Fruit fly (Drosophila melanogaster) whole organism, embryonic: Measurements from ENCODE around the gene CG5139.

Source experiments
- ATbp ChIP-seq: fragments of 200-800 bp; sonication (Bioruptor generic); optimal IDR thresholded peaks from 2 replicates; lab custom pipeline; 2017; ENCODE audit warnings: missing biosample characterization, mild to moderate bottlenecking, missing genetic modification characterization, missing genetic modification reagents
- BtbVII ChIP-seq: fragments of 200-800 bp; sonication (Bioruptor generic); optimal IDR thresholded peaks from 3 replicates; lab custom pipeline; 2017; ENCODE audit warnings: missing biosample characterization, mild to moderate bottlenecking, missing genetic modification characterization
- CG10209 ChIP-seq: fragments of 200-800 bp; sonication (Bioruptor generic); optimal IDR thresholded peaks from 3 replicates; lab custom pipeline; 2017; ENCODE audit warnings: missing biosample characterization, mild to moderate bottlenecking, missing genetic modification characterization, missing genetic modification reagents
- CG10267 ChIP-seq: fragments of 200-800 bp; sonication (Bioruptor generic); optimal IDR thresholded peaks from 2 replicates; lab custom pipeline; 2018; ENCODE audit warnings: missing biosample characterization, mild to moderate bottlenecking, missing genetic modification characterization, moderate library complexity
- CG12219 ChIP-seq: fragments of 200-800 bp; sonication (Bioruptor generic); optimal IDR thresholded peaks from 3 replicates; lab custom pipeline; 2018; ENCODE audit warnings: missing biosample characterization, mild to moderate bottlenecking, missing genetic modification characterization
- CG12744 ChIP-seq: fragments of 200-800 bp; sonication (Bioruptor generic); optimal IDR thresholded peaks from 2 replicates; lab custom pipeline; 2016; ENCODE audit warnings: missing biosample characterization, missing genetic modification characterization
- CG15269 ChIP-seq: fragments of 200-800 bp; sonication (Bioruptor generic); optimal IDR thresholded peaks from 2 replicates; lab custom pipeline; 2018; ENCODE audit warnings: missing biosample characterization, mild to moderate bottlenecking, missing genetic modification characterization, moderate library complexity
- CG17829 ChIP-seq: fragments of 200-800 bp; optimal IDR thresholded peaks from 2 replicates; lab custom pipeline; 2019; ENCODE audit warnings: missing biosample characterization, mild to moderate bottlenecking, missing genetic modification characterization, moderate library complexity
- CG1792 ChIP-seq: fragments of 200-800 bp; sonication (Bioruptor generic); optimal IDR thresholded peaks from 2 replicates; lab custom pipeline; 2016; ENCODE audit warnings: missing biosample characterization, missing genetic modification characterization
- CG2678 ChIP-seq: fragments of 200-800 bp; sonication (Bioruptor generic); optimal IDR thresholded peaks from 3 replicates; lab custom pipeline; 2019; ENCODE audit warnings: missing biosample characterization, mild to moderate bottlenecking, missing genetic modification characterization, moderate library complexity
- CG3065 ChIP-seq: fragments of 200-800 bp; sonication (Bioruptor generic); optimal IDR thresholded peaks from 2 replicates; lab custom pipeline; 2016; ENCODE audit warnings: missing biosample characterization, missing genetic modification characterization
- CG32532 ChIP-seq: fragments of 200-800 bp; sonication (Bioruptor generic); IDR thresholded peaks from 2 replicates; pipeline ENCODE4 v1.3.6; 2022; ENCODE audit warnings: missing biosample characterization, missing genetic modification characterization
- CG34376 ChIP-seq: fragments of 200-800 bp; sonication (Bioruptor generic); optimal IDR thresholded peaks from 2 replicates; lab custom pipeline; 2018; ENCODE audit warnings: missing biosample characterization, mild to moderate bottlenecking, missing genetic modification characterization
- CG3838 ChIP-seq: fragments of 200-800 bp; sonication (Bioruptor generic); optimal IDR thresholded peaks from 3 replicates; lab custom pipeline; 2016; ENCODE audit warnings: missing biosample characterization, missing genetic modification characterization
- CG7372 ChIP-seq: fragments of 200-800 bp; sonication (Bioruptor generic); IDR thresholded peaks from 2 replicates; pipeline ENCODE4 v1.3.6; 2022; ENCODE audit warnings: missing biosample characterization, missing genetic modification characterization
- CG7786 ChIP-seq: fragments of 200-800 bp; sonication (Bioruptor generic); optimal IDR thresholded peaks from 2 replicates; lab custom pipeline; 2016; ENCODE audit warnings: missing biosample characterization, missing genetic modification characterization
- CG8281 ChIP-seq: fragments of 200-800 bp; sonication (Bioruptor generic); optimal IDR thresholded peaks from 2 replicates; lab custom pipeline; 2018; ENCODE audit warnings: missing biosample characterization, mild to moderate bottlenecking, missing genetic modification characterization, moderate library complexity
- CG8359 ChIP-seq: fragments of 200-800 bp; sonication (Bioruptor generic); optimal IDR thresholded peaks from 2 replicates; lab custom pipeline; 2017; ENCODE audit warnings: missing biosample characterization, mild to moderate bottlenecking, missing genetic modification characterization, borderline replicate concordance
- CG8765 ChIP-seq: fragments of 200-800 bp; sonication (Bioruptor generic); IDR thresholded peaks from 2 replicates; pipeline ENCODE4 v1.3.6; 2022; ENCODE audit warnings: missing biosample characterization, missing genetic modification characterization
- CG9876 ChIP-seq: fragments of 200-800 bp; sonication (Bioruptor generic); optimal IDR thresholded peaks from 2 replicates; lab custom pipeline; 2016; ENCODE audit warnings: missing biosample characterization, missing genetic modification characterization
- Dp ChIP-seq: fragments of 200-800 bp; sonication (Bioruptor generic); optimal IDR thresholded peaks from 2 replicates; lab custom pipeline; 2018; ENCODE audit warnings: missing biosample characterization, mild to moderate bottlenecking, missing genetic modification characterization, moderate library complexity
- Ets65A ChIP-seq: fragments of 200-800 bp; sonication (Bioruptor generic); peaks from one replicate; lab custom pipeline; 2016; ENCODE audit warnings: missing biosample characterization, missing genetic modification characterization
- GATAe ChIP-seq: fragments of 200-800 bp; sonication (Bioruptor generic); conservative IDR thresholded peaks from 2 replicates; pipeline ENCODE4 v1.3.6; 2022; ENCODE audit warnings: missing biosample characterization, missing genetic modification characterization
- Gug ChIP-seq: fragments of 200-800 bp; sonication (Bioruptor generic); IDR thresholded peaks from 4 replicates; pipeline ENCODE4 v1.3.6; 2022; ENCODE audit warnings: missing biosample characterization, missing genetic modification characterization
- Kr ChIP-seq: fragments of 200-800 bp; sonication (Bioruptor generic); optimal IDR thresholded peaks from 2 replicates; lab custom pipeline; 2017; ENCODE audit warnings: missing biosample characterization, mild to moderate bottlenecking, missing genetic modification characterization
- Lim3 ChIP-seq: fragments of 200-800 bp; sonication (Bioruptor generic); IDR thresholded peaks from 2 replicates; pipeline ENCODE4 v1.3.6; 2022; ENCODE audit warnings: missing biosample characterization, missing genetic modification characterization
- Med ChIP-seq: fragments of 200-800 bp; sonication (Bioruptor generic); peaks from one replicate; lab custom pipeline; 2016; ENCODE audit warnings: missing biosample characterization, missing genetic modification characterization, mild to moderate bottlenecking, inconsistent platforms, moderate library complexity
- NC2α ChIP-seq: fragments of 200-800 bp; sonication (Bioruptor generic); optimal IDR thresholded peaks from 2 replicates; lab custom pipeline; 2016; ENCODE audit warnings: missing biosample characterization, missing genetic modification characterization
- NfI ChIP-seq: fragments of 200-800 bp; sonication (Bioruptor generic); optimal IDR thresholded peaks from 3 replicates; lab custom pipeline; 2018; ENCODE audit warnings: missing biosample characterization, mild to moderate bottlenecking, missing genetic modification characterization, moderate library complexity
- Pdp1 ChIP-seq, 2 experiments: fragments of 200-800 bp; sonication (Bioruptor generic); optimal IDR thresholded peaks; 3 replicates each; lab custom pipeline; 2016; ENCODE audit warnings: missing biosample characterization in 2 of 2, missing genetic modification characterization in 2 of 2, mild to moderate bottlenecking in 1 of 2, moderate library complexity in 1 of 2
- Scr ChIP-seq: fragments of 200-800 bp; sonication (Bioruptor generic); IDR thresholded peaks from 2 replicates; pipeline ENCODE4 v1.3.6; 2022; ENCODE audit warnings: missing biosample characterization, missing genetic modification characterization; ENCODE audit not compliant: partially characterized antibody
- Spps ChIP-seq: fragments of 200-800 bp; sonication (Bioruptor generic); optimal IDR thresholded peaks from 2 replicates; lab custom pipeline; 2018; ENCODE audit warnings: missing biosample characterization, mild to moderate bottlenecking, missing genetic modification characterization
- ato ChIP-seq: fragments of 200-800 bp; sonication (Bioruptor generic); IDR thresholded peaks from 2 replicates; pipeline ENCODE4 v1.3.6; 2022; ENCODE audit warnings: missing biosample characterization, missing genetic modification characterization; ENCODE audit not compliant: partially characterized antibody
- disco-r ChIP-seq: fragments of 200-800 bp; sonication (Bioruptor generic); optimal IDR thresholded peaks from 2 replicates; lab custom pipeline; 2016; ENCODE audit warnings: missing biosample characterization, missing genetic modification characterization
- exex ChIP-seq: fragments of 200-800 bp; sonication (Bioruptor generic); optimal IDR thresholded peaks from 4 replicates; lab custom pipeline; 2018; ENCODE audit warnings: missing biosample characterization, mild to moderate bottlenecking, missing genetic modification characterization, moderate library complexity
- grn ChIP-seq: fragments of 200-800 bp; sonication (Bioruptor generic); optimal IDR thresholded peaks from 3 replicates; lab custom pipeline; 2017; ENCODE audit warnings: missing biosample characterization, missing genetic modification characterization
- hb ChIP-seq: fragments of 200-800 bp; sonication (Bioruptor generic); IDR thresholded peaks from 3 replicates; pipeline ENCODE4 v1.3.6; 2022; ENCODE audit warnings: missing biosample characterization, missing genetic modification characterization; ENCODE audit not compliant: partially characterized antibody
- kni ChIP-seq: fragments of 200-800 bp; sonication (Bioruptor generic); optimal IDR thresholded peaks from 3 replicates; lab custom pipeline; 2017; ENCODE audit warnings: mild to moderate bottlenecking, missing biosample characterization, missing genetic modification reagents, missing genetic modification characterization
- lab ChIP-seq: fragments of 200-800 bp; sonication (Bioruptor generic); optimal IDR thresholded peaks from 3 replicates; lab custom pipeline; 2017; ENCODE audit warnings: missing biosample characterization, missing genetic modification characterization, mild to moderate bottlenecking, moderate library complexity, missing genetic modification reagents
- mirr ChIP-seq: fragments of 200-800 bp; sonication (Bioruptor generic); optimal IDR thresholded peaks from 3 replicates; lab custom pipeline; 2018; ENCODE audit warnings: missing biosample characterization, mild to moderate bottlenecking, missing genetic modification characterization
- nau ChIP-seq: fragments of 200-800 bp; sonication (Bioruptor generic); optimal IDR thresholded peaks from 3 replicates; lab custom pipeline; 2017; ENCODE audit warnings: missing biosample characterization, mild to moderate bottlenecking, missing genetic modification characterization, missing genetic modification reagents
- salm ChIP-seq: fragments of 200-800 bp; sonication (Bioruptor generic); optimal IDR thresholded peaks from 2 replicates; lab custom pipeline; 2018; ENCODE audit warnings: missing biosample characterization, mild to moderate bottlenecking, missing genetic modification characterization
- sd ChIP-seq: fragments of 200-800 bp; sonication (Bioruptor generic); optimal IDR thresholded peaks from 3 replicates; lab custom pipeline; 2018; ENCODE audit warnings: missing biosample characterization, mild to moderate bottlenecking, missing genetic modification characterization, moderate library complexity
- sens-2 ChIP-seq: fragments of 200-800 bp; sonication (Bioruptor generic); IDR thresholded peaks from 2 replicates; pipeline ENCODE4 v1.3.6; 2022; ENCODE audit warnings: missing biosample characterization, missing genetic modification characterization
- slou ChIP-seq: fragments of 200-800 bp; sonication (Bioruptor generic); optimal IDR thresholded peaks from 3 replicates; lab custom pipeline; 2016; ENCODE audit warnings: missing biosample characterization, missing genetic modification characterization
- stc ChIP-seq: fragments of 200-800 bp; sonication (Bioruptor generic); IDR thresholded peaks from 2 replicates; pipeline ENCODE4 v1.3.6; 2022; ENCODE audit warnings: missing biosample characterization, missing genetic modification characterization
- sug ChIP-seq: fragments of 200-800 bp; optimal IDR thresholded peaks from 2 replicates; lab custom pipeline; 2019; ENCODE audit warnings: missing biosample characterization, mild to moderate bottlenecking, missing genetic modification characterization, moderate library complexity
- tx ChIP-seq: fragments of 200-800 bp; sonication (Bioruptor generic); optimal IDR thresholded peaks from 2 replicates; lab custom pipeline; 2016; ENCODE audit warnings: missing biosample characterization, missing genetic modification characterization
- vvl ChIP-seq: fragments of 200-800 bp; sonication (Bioruptor generic); IDR thresholded peaks from 2 replicates; pipeline ENCODE4 v1.3.6; 2022; ENCODE audit warnings: missing biosample characterization, missing genetic modification characterization

CG5139 gene

DNA sequence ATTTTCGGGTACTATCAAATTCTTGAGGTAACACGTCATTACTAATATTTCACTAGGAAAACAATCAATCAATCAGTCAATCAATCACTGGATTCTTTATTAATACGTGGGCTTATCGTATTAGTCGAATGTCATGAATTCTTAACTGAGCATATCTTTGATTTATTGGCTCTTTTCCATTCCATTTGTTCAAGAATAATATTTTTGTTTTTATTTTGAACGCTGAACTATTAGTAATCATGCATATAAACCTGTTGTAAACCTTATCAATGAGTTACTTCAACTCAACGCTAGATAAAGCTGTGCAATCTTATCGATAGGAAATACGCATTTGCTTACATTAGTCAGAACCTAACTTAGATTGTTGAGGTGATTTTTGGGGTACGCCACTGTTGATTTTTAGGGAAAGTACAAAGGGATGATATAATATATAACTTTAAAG is 2.4 kb upstream of the CG5139 start:
- TF ChIP-seq Dp (GFP tag; lab: Kevin White, UChicago) (no peak), mirr (GFP tag; lab: Kevin White, UChicago) (peak; percentile 60), CG8281 (tag; lab: Kevin White, UChicago) (peak; percentile 91), CG3065 (no peak), CG10267 (tag; lab: Kevin White, UChicago) (no peak), CG8359 (GFP tag; lab: Kevin White, UChicago) (no peak), grn (GFP tag; lab: Kevin White, UChicago) (peak; percentile 79), Gug (GFP tag; lab: Robert Waterston, UW) (no peak), CG15269 (tag; lab: Kevin White, UChicago) (peak; percentile 21), exex (tag; lab: Kevin White, UChicago) (peak; percentile 97), tx (no peak), disco-r (no peak), CG12744 (GFP tag; lab: Kevin White, UChicago) (no peak), CG2678 (tag; lab: Kevin White, UChicago) (peak; percentile 14), nau (GFP tag; lab: Kevin White, UChicago) (no peak), CG9876 (GFP tag; lab: Kevin White, UChicago) (no peak), lab (GFP tag; lab: Kevin White, UChicago) (peak; percentile 79), Scr (GFP tag; lab: Robert Waterston, UW) (no peak), sens-2 (0 out of 2 replicates have a peak, but pooled peaks have one; percentile 24), BtbVII (GFP tag; lab: Kevin White, UChicago) (peak; percentile 67), vvl (GFP tag; lab: Robert Waterston, UW) (no peak), Pdp1 (GFP tag; optimal IDR thresholded peaks at IDR 0.05; lab: Kevin White, UChicago) (peak in 1 of 2 experiments; percentile 1), stc (GFP tag; lab: Robert Waterston, UW) (no peak), salm (tag; lab: Kevin White, UChicago) (peak; percentile 81), CG7372 (GFP tag; lab: Robert Waterston, UW) (no peak), GATAe (GFP tag; lab: Robert Waterston, UW) (0 out of 2 replicates have a peak, but pooled peaks have one; percentile 55), CG34376 (peak; percentile 58), sd (tag; lab: Kevin White, UChicago) (peak; percentile 93), sug (peak; percentile 26), CG17829 (tag; lab: Kevin White, UChicago) (no peak)

DNA sequence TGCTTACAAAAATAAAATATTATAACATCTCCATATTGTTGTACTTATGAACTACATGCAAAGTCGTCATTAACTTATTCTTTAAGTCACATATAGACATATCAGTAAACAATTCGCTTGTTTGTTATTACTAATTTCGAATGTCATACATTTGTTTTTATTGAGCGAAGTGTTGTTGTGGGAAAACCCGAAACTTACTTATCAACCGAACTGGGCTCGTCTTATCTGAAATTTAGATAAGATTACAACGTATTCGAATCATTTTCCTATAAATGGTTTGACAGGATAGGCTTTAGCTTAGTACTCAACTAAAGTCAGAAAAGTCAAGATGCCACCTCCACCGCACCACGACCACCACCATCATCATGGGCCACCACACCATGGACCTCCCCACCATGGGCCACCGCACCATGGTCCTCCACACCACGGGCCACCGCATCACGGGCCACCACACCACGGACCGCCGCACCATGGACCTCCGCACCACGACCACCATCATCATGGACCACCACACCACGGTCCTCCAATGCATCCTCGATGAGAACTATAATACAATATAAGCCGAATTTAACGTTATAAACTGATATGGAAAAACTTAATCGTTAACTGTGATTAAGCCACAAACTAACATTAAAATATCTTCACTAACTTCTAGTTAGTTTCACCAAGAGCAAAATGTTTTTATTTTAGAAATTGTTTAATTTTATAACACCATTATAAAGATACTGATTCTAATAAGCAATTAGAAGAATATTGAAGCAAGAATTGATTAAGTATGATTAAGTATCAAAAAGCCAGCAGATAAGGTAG is 1.1 kb upstream of the CG5139 start, which contains the start of the genes CG43349 and CG5011:
TSS of gene CG43349 (plus strand) at position 294 of the 810 bp plus-strand sequence.
TSS of gene CG5011 (plus strand) at position 760 of the 810 bp plus-strand sequence.
- TF ChIP-seq CG12219 (GFP tag; lab: Kevin White, UChicago) (no peak), CG32532 (GFP tag; lab: Robert Waterston, UW) (peak; percentile 17; the same call in 1 of the 2 replicates), Spps (tag; lab: Kevin White, UChicago) (no peak), CG1792 (GFP tag; lab: Kevin White, UChicago) (no peak), ato (GFP tag; lab: Robert Waterston, UW) (no peak), nau (GFP tag; lab: Kevin White, UChicago) (no peak), ATbp (GFP tag; lab: Kevin White, UChicago) (no peak), NC2α (GFP tag; lab: Kevin White, UChicago) (no peak), NfI (no peak), CG3838 (GFP tag; lab: Kevin White, UChicago) (no peak), CG8765 (GFP tag; lab: Robert Waterston, UW) (no peak), CG10209 (GFP tag; lab: Kevin White, UChicago) (no peak), hb (GFP tag; lab: Robert Waterston, UW) (no peak), slou (GFP tag; lab: Kevin White, UChicago) (no peak), Kr (GFP tag; lab: Kevin White, UChicago) (no peak), Med (peak; percentile 57), Ets65A (GFP tag; lab: Kevin White, UChicago) (peak; percentile 42), kni (GFP tag; lab: Kevin White, UChicago) (no peak), mirr (GFP tag; lab: Kevin White, UChicago) (peak; percentile 26), Lim3 (GFP tag; lab: Robert Waterston, UW) (no peak), CG7786 (GFP tag; lab: Kevin White, UChicago) (no peak)
